Fruit fly (Drosophila melanogaster): ENCODE data around the gene CG12523.

Gene CG12523

dm6 chr3L:10773585-10773984 lies 27.4 kb upstream of the CG12523 start:
- TF ChIP-seq CG8159 (tag; optimal IDR thresholded peaks at IDR 0.05) = no peak
- no peak for TF ChIP-seq rn (GFP tag; IDR thresholded peaks at IDR 0.05)
- TF ChIP-seq CG14655 (GFP tag; optimal IDR thresholded peaks at IDR 0.05) = no peak
- TF ChIP-seq fd96Ca (GFP tag; IDR thresholded peaks at IDR 0.05) = no peak
- TF ChIP-seq CG12605 (GFP tag; IDR thresholded peaks at IDR 0.05) = no peak
- no peak for TF ChIP-seq CG17806 (tag; optimal IDR thresholded peaks at IDR 0.05)
- no peak for TF ChIP-seq CG13204 (GFP tag; optimal IDR thresholded peaks at IDR 0.05)
- no peak for TF ChIP-seq D1 (tag; optimal IDR thresholded peaks at IDR 0.05)
- TF ChIP-seq CG15710 (tag; optimal IDR thresholded peaks at IDR 0.05) = no peak
- TF ChIP-seq EcR (GFP tag; optimal IDR thresholded peaks at IDR 0.05) = no peak
- no peak for TF ChIP-seq Pif1A (GFP tag; optimal IDR thresholded peaks at IDR 0.05)
- TF ChIP-seq CG8301 (tag; optimal IDR thresholded peaks at IDR 0.05) = no peak

dm6 chr3L:10775182-10775581 lies 25.8 kb upstream of the CG12523 start:
- TF ChIP-seq CG15710 (tag; optimal IDR thresholded peaks at IDR 0.05) (no peak), CG9948 (tag; optimal IDR thresholded peaks at IDR 0.05) (no peak), Pif1A (GFP tag; optimal IDR thresholded peaks at IDR 0.05) (no peak), CG17806 (tag; optimal IDR thresholded peaks at IDR 0.05) (no peak), CG12605 (GFP tag; IDR thresholded peaks at IDR 0.05) (no peak)

dm6 chr3L:10775736-10776135 lies 25.3 kb upstream of the CG12523 start:
- TF ChIP-seq CG9948 (tag; optimal IDR thresholded peaks at IDR 0.05) (no peak), CG32121 (GFP tag; IDR thresholded peaks at IDR 0.05) (0 out of 2 replicates have a peak, but pooled peaks have one; percentile 28), CG15710 (tag; optimal IDR thresholded peaks at IDR 0.05) (peak; percentile 7), fd96Ca (GFP tag; IDR thresholded peaks at IDR 0.05) (peak; percentile 56; the same call in 2 of the 3 replicates), Ets98B (GFP tag; IDR thresholded peaks at IDR 0.05) (peak; percentile 47; the same call in 1 of the 2 replicates), CG17806 (tag; optimal IDR thresholded peaks at IDR 0.05) (peak; percentile 21), gl (tag; optimal IDR thresholded peaks at IDR 0.05) (peak; percentile 45), CG13204 (GFP tag; optimal IDR thresholded peaks at IDR 0.05) (peak; percentile 30), CG34367 (tag; optimal IDR thresholded peaks at IDR 0.05) (no peak), CG4496 (GFP tag; IDR thresholded peaks at IDR 0.05) (peak; percentile 38; the same call in 1 of the 3 replicates), EcR (GFP tag; optimal IDR thresholded peaks at IDR 0.05) (peak; percentile 48)

dm6 chr3L:10776367-10777026 lies 24.5 kb upstream of the CG12523 start:
- TF ChIP-seq fd96Ca (GFP tag; IDR thresholded peaks at IDR 0.05) = peak; percentile 99
- TF ChIP-seq CG4496 (GFP tag; IDR thresholded peaks at IDR 0.05) = peak; percentile 99
- peak; percentile 99 for TF ChIP-seq CG15710 (tag; optimal IDR thresholded peaks at IDR 0.05)
- peak; percentile 99 for TF ChIP-seq rn (GFP tag; IDR thresholded peaks at IDR 0.05)
- peak; percentile 97 for TF ChIP-seq D1 (tag; optimal IDR thresholded peaks at IDR 0.05)
- TF ChIP-seq CG10348 (GFP tag; IDR thresholded peaks at IDR 0.05) = peak; percentile 96
- TF ChIP-seq Pif1A (GFP tag; optimal IDR thresholded peaks at IDR 0.05) = peak; percentile 99
- peak; percentile 99 for TF ChIP-seq Snoo (tag; optimal IDR thresholded peaks at IDR 0.05)
- TF ChIP-seq CG9948 (tag; optimal IDR thresholded peaks at IDR 0.05) = peak; percentile 99
- peak; percentile 84 for TF ChIP-seq EcR (GFP tag; optimal IDR thresholded peaks at IDR 0.05)
- peak; percentile 97 for TF ChIP-seq CG13204 (GFP tag; optimal IDR thresholded peaks at IDR 0.05)
- peak; percentile 99 for TF ChIP-seq CG14655 (GFP tag; optimal IDR thresholded peaks at IDR 0.05)
- peak; percentile 99 for TF ChIP-seq Pif1B (GFP tag; optimal IDR thresholded peaks at IDR 0.05)
- peak; percentile 99 for TF ChIP-seq CG8159 (tag; optimal IDR thresholded peaks at IDR 0.05)
- TF ChIP-seq CG12605 (GFP tag; IDR thresholded peaks at IDR 0.05) = peak; percentile 99
- peak; percentile 99 for TF ChIP-seq CG32121 (GFP tag; IDR thresholded peaks at IDR 0.05)
- peak; percentile 99 for TF ChIP-seq CG34367 (tag; optimal IDR thresholded peaks at IDR 0.05)
- peak; percentile 99 for TF ChIP-seq Ets98B (GFP tag; IDR thresholded peaks at IDR 0.05)
- TF ChIP-seq CG17806 (tag; optimal IDR thresholded peaks at IDR 0.05) = peak; percentile 99
- TF ChIP-seq CG8301 (tag; optimal IDR thresholded peaks at IDR 0.05) = peak; percentile 99
- peak; percentile 99 for TF ChIP-seq gl (tag; optimal IDR thresholded peaks at IDR 0.05)

- peak; percentile 84 for TF ChIP-seq CG8159 (tag; optimal IDR thresholded peaks at IDR 0.05)
- peak; percentile 52 for TF ChIP-seq CG34367 (tag; optimal IDR thresholded peaks at IDR 0.05)
- peak; percentile 91 for TF ChIP-seq CG14655 (GFP tag; optimal IDR thresholded peaks at IDR 0.05)
- no peak for TF ChIP-seq gl (tag; optimal IDR thresholded peaks at IDR 0.05)
- peak; percentile 70 for TF ChIP-seq CG15710 (tag; optimal IDR thresholded peaks at IDR 0.05)
- TF ChIP-seq CG9948 (tag; optimal IDR thresholded peaks at IDR 0.05) = peak; percentile 71
- peak; percentile 64 for TF ChIP-seq CG17806 (tag; optimal IDR thresholded peaks at IDR 0.05)
- TF ChIP-seq Pif1A (GFP tag; optimal IDR thresholded peaks at IDR 0.05) = peak; percentile 40
- TF ChIP-seq CG32121 (GFP tag; IDR thresholded peaks at IDR 0.05) = no peak
- TF ChIP-seq rn (GFP tag; IDR thresholded peaks at IDR 0.05) = no peak
- TF ChIP-seq CG13204 (GFP tag; optimal IDR thresholded peaks at IDR 0.05) = no peak
- peak; percentile 15 for TF ChIP-seq Pif1B (GFP tag; optimal IDR thresholded peaks at IDR 0.05)
- TF ChIP-seq Snoo (tag; optimal IDR thresholded peaks at IDR 0.05) = peak; percentile 45
- 0 out of 2 replicates have a peak, but pooled peaks have one; percentile 5 for TF ChIP-seq Ets98B (GFP tag; IDR thresholded peaks at IDR 0.05)
- TF ChIP-seq CG4496 (GFP tag; IDR thresholded peaks at IDR 0.05) = no peak
- TF ChIP-seq CG10348 (GFP tag; IDR thresholded peaks at IDR 0.05) = no peak
- TF ChIP-seq D1 (tag; optimal IDR thresholded peaks at IDR 0.05) = peak; percentile 44
- TF ChIP-seq CG8301 (tag; optimal IDR thresholded peaks at IDR 0.05) = peak; percentile 82
Observed at dm6 chr3L:10777493-10777897, 23.5 kb upstream of the CG12523 start.

dm6 chr3L:10777909-10778308 lies 23.1 kb upstream of the CG12523 start:
- TF ChIP-seq Ets98B (GFP tag; IDR thresholded peaks at IDR 0.05) (no peak), CG9948 (tag; optimal IDR thresholded peaks at IDR 0.05) (no peak), fd96Ca (GFP tag; IDR thresholded peaks at IDR 0.05) (no peak), D1 (tag; optimal IDR thresholded peaks at IDR 0.05) (no peak), CG32121 (GFP tag; IDR thresholded peaks at IDR 0.05) (no peak), CG10348 (GFP tag; IDR thresholded peaks at IDR 0.05) (no peak), rn (GFP tag; IDR thresholded peaks at IDR 0.05) (no peak), CG8159 (tag; optimal IDR thresholded peaks at IDR 0.05) (no peak), gl (tag; optimal IDR thresholded peaks at IDR 0.05) (no peak), CG13204 (GFP tag; optimal IDR thresholded peaks at IDR 0.05) (peak; percentile 82), EcR (GFP tag; optimal IDR thresholded peaks at IDR 0.05) (peak; percentile 91)

Measured in whole organism, pupa.